Fruit fly (Drosophila melanogaster) whole organism, embryonic: ENCODE results near the gene CG31321.

Source experiments
- Ada2b ChIP-seq: fragments of 200-800 bp; sonication (Bioruptor generic); IDR thresholded peaks from 2 replicates; pipeline ENCODE4 v1.3.6; 2022; ENCODE audit warnings: missing biosample characterization, missing genetic modification characterization
- Atf6 ChIP-seq: fragments of 200-800 bp; sonication (Bioruptor generic); IDR thresholded peaks from 2 replicates; pipeline ENCODE4 v1.3.6; 2022; ENCODE audit warnings: missing biosample characterization, missing genetic modification characterization
- Blimp-1 ChIP-seq: fragments of 200-800 bp; sonication (Bioruptor generic); optimal IDR thresholded peaks from 3 replicates; lab custom pipeline; 2018; ENCODE audit warnings: missing biosample characterization, missing genetic modification characterization, mild to moderate bottlenecking, moderate library complexity, missing genetic modification reagents
- CG10979 ChIP-seq: fragments of 200-800 bp; sonication (Bioruptor generic); optimal IDR thresholded peaks from 2 replicates; lab custom pipeline; 2018; ENCODE audit warnings: missing biosample characterization, mild to moderate bottlenecking, missing genetic modification characterization, moderate library complexity
- CG11504 ChIP-seq: fragments of 200-800 bp; sonication (Bioruptor generic); optimal IDR thresholded peaks from 3 replicates; lab custom pipeline; 2019; ENCODE audit warnings: missing biosample characterization, mild to moderate bottlenecking, missing genetic modification characterization, moderate library complexity
- CG11560 ChIP-seq: fragments of 200-800 bp; sonication (Bioruptor generic); IDR thresholded peaks from 3 replicates; pipeline ENCODE4 v1.3.6; 2022; ENCODE audit warnings: missing biosample characterization, missing genetic modification characterization
- CG12769 ChIP-seq: fragments of 200-800 bp; sonication (Bioruptor generic); optimal IDR thresholded peaks from 2 replicates; lab custom pipeline; 2019; ENCODE audit warnings: missing biosample characterization, mild to moderate bottlenecking, missing genetic modification characterization, moderate library complexity
- CG13775 ChIP-seq: fragments of 200-800 bp; sonication (Bioruptor generic); optimal IDR thresholded peaks from 3 replicates; lab custom pipeline; 2017; ENCODE audit warnings: missing biosample characterization, mild to moderate bottlenecking, missing genetic modification characterization
- CG14710 ChIP-seq: fragments of 200-800 bp; sonication (Bioruptor generic); optimal IDR thresholded peaks from 3 replicates; lab custom pipeline; 2019; ENCODE audit warnings: missing biosample characterization, mild to moderate bottlenecking, missing genetic modification characterization, moderate library complexity
- CG17328 ChIP-seq: fragments of 200-800 bp; sonication (Bioruptor generic); IDR thresholded peaks from 2 replicates; pipeline ENCODE4 v1.3.6; 2022; ENCODE audit warnings: missing biosample characterization, missing genetic modification characterization
- CG18619 ChIP-seq: fragments of 200-800 bp; sonication (Bioruptor generic); optimal IDR thresholded peaks from 3 replicates; lab custom pipeline; 2017; ENCODE audit warnings: missing biosample characterization, mild to moderate bottlenecking, missing genetic modification characterization
- CG30403 ChIP-seq: fragments of 200-800 bp; sonication (Bioruptor generic); optimal IDR thresholded peaks from 3 replicates; lab custom pipeline; 2016; ENCODE audit warnings: missing biosample characterization, missing genetic modification characterization
- CG6765 ChIP-seq: fragments of 200-800 bp; sonication (Bioruptor generic); optimal IDR thresholded peaks from 3 replicates; lab custom pipeline; 2017; ENCODE audit warnings: missing biosample characterization, mild to moderate bottlenecking, missing genetic modification characterization
- CG6854 ChIP-seq: fragments of 200-800 bp; sonication (Bioruptor generic); optimal IDR thresholded peaks from 3 replicates; lab custom pipeline; 2017; ENCODE audit warnings: missing biosample characterization, mild to moderate bottlenecking, missing genetic modification characterization
- CG7839 ChIP-seq: fragments of 200-800 bp; sonication (Bioruptor generic); optimal IDR thresholded peaks from 3 replicates; lab custom pipeline; 2018; ENCODE audit warnings: missing biosample characterization, mild to moderate bottlenecking, missing genetic modification characterization, moderate library complexity
- D ChIP-seq, 2 experiments: fragments of 200-800 bp in 1 of 2; fragments of >200 bp in 1 of 2; sonication (Bioruptor generic) in 1 of 2; optimal IDR thresholded peaks; 2 replicates in 1 of 2; 3 replicates in 1 of 2; lab custom pipeline; 2017; ENCODE audit warnings: mild to moderate bottlenecking in 1 of 2, missing biosample characterization in 1 of 2, missing genetic modification characterization in 1 of 2, missing genetic modification reagents in 1 of 2
- D19A ChIP-seq: fragments of 200-800 bp; optimal IDR thresholded peaks from 3 replicates; lab custom pipeline; 2019; ENCODE audit warnings: missing biosample characterization, mild to moderate bottlenecking, missing genetic modification characterization, moderate library complexity
- Fer1 ChIP-seq: fragments of 200-800 bp; sonication (Bioruptor generic); optimal IDR thresholded peaks from 2 replicates; lab custom pipeline; 2017; ENCODE audit warnings: missing biosample characterization, mild to moderate bottlenecking, missing genetic modification characterization
- Fer2 ChIP-seq: fragments of 200-800 bp; sonication (Bioruptor generic); optimal IDR thresholded peaks from 2 replicates; lab custom pipeline; 2018; ENCODE audit warnings: missing biosample characterization, mild to moderate bottlenecking, missing genetic modification characterization, moderate library complexity
- Fer3 ChIP-seq: fragments of 200-800 bp; sonication (Bioruptor generic); optimal IDR thresholded peaks from 2 replicates; lab custom pipeline; 2018; ENCODE audit warnings: missing biosample characterization, mild to moderate bottlenecking, missing genetic modification characterization, moderate library complexity
- HmgZ ChIP-seq: fragments of 200-800 bp; sonication (Bioruptor generic); optimal IDR thresholded peaks from 2 replicates; lab custom pipeline; 2018; ENCODE audit warnings: missing biosample characterization, mild to moderate bottlenecking, missing genetic modification characterization
- Hr51 ChIP-seq, 2 experiments: fragments of 200-800 bp; sonication (Bioruptor generic); optimal IDR thresholded peaks; 2 replicates in 1 of 2; 3 replicates in 1 of 2; lab custom pipeline; 2016 to 2018; ENCODE audit warnings: missing biosample characterization in 2 of 2, missing genetic modification characterization in 2 of 2, mild to moderate bottlenecking in 1 of 2, moderate library complexity in 1 of 2
- Oli ChIP-seq: fragments of 200-800 bp; sonication (Bioruptor generic); optimal IDR thresholded peaks from 2 replicates; lab custom pipeline; 2018; ENCODE audit warnings: missing biosample characterization, mild to moderate bottlenecking, missing genetic modification characterization, moderate library complexity
- Xbp1 ChIP-seq: fragments of 200-800 bp; sonication (Bioruptor generic); optimal IDR thresholded peaks from 3 replicates; lab custom pipeline; 2016; ENCODE audit warnings: missing biosample characterization, mild to moderate bottlenecking, missing genetic modification characterization
- Xrp1 ChIP-seq: fragments of 200-800 bp; sonication (Bioruptor generic); IDR thresholded peaks from 2 replicates; pipeline ENCODE4 v1.3.6; 2022; ENCODE audit warnings: missing biosample characterization, missing genetic modification characterization
- ara ChIP-seq: fragments of 200-800 bp; sonication (Bioruptor generic); IDR thresholded peaks from 2 replicates; pipeline ENCODE4 v1.3.6; 2022; ENCODE audit warnings: missing biosample characterization, missing genetic modification characterization
- az2 ChIP-seq: fragments of 200-800 bp; sonication (Bioruptor generic); optimal IDR thresholded peaks from 3 replicates; lab custom pipeline; 2016; ENCODE audit warnings: missing biosample characterization, missing genetic modification characterization
- cwo ChIP-seq: fragments of 200-800 bp; sonication (Bioruptor generic); optimal IDR thresholded peaks from 3 replicates; lab custom pipeline; 2017; ENCODE audit warnings: missing biosample characterization, missing genetic modification characterization, mild to moderate bottlenecking, moderate library complexity, missing genetic modification reagents
- dpn ChIP-seq, 2 experiments: fragments of 200-800 bp; sonication (Bioruptor generic); optimal IDR thresholded peaks; 3 replicates each; lab custom pipeline; 2016; ENCODE audit warnings: missing biosample characterization in 2 of 2, missing genetic modification characterization in 2 of 2
- dysf ChIP-seq: fragments of 200-800 bp; sonication (Bioruptor generic); IDR thresholded peaks from 3 replicates; pipeline ENCODE4 v1.3.6; 2022; ENCODE audit warnings: missing biosample characterization, missing genetic modification characterization
- ewg ChIP-seq: fragments of 200-800 bp; sonication (Bioruptor generic); optimal IDR thresholded peaks from 3 replicates; lab custom pipeline; 2017; ENCODE audit warnings: mild to moderate bottlenecking, missing biosample characterization, missing genetic modification reagents, missing genetic modification characterization
- fd3F ChIP-seq: fragments of 200-800 bp; sonication (Bioruptor generic); optimal IDR thresholded peaks from 2 replicates; lab custom pipeline; 2018; ENCODE audit warnings: missing biosample characterization, mild to moderate bottlenecking, missing genetic modification characterization, moderate library complexity
- gsb-n ChIP-seq: fragments of 200-800 bp; sonication (Bioruptor generic); optimal IDR thresholded peaks from 3 replicates; lab custom pipeline; 2018; ENCODE audit warnings: missing biosample characterization, mild to moderate bottlenecking, missing genetic modification characterization
- her ChIP-seq: fragments of 200-800 bp; sonication (Bioruptor generic); optimal IDR thresholded peaks from 2 replicates; lab custom pipeline; 2016; ENCODE audit warnings: missing biosample characterization, missing genetic modification characterization
- klu ChIP-seq: fragments of 200-800 bp; sonication (Bioruptor generic); IDR thresholded peaks from 2 replicates; pipeline ENCODE4 v1.3.6; 2022; ENCODE audit warnings: missing biosample characterization, missing genetic modification characterization
- lola ChIP-seq, 3 experiments: fragments of >200 bp in 2 of 3; fragments of 200-800 bp in 1 of 3; sonication (Bioruptor generic) in 1 of 3; optimal IDR thresholded peaks; 2 replicates each; lab custom pipeline; 2017 to 2019; ENCODE audit warnings: missing biosample characterization in 3 of 3, missing genetic modification characterization in 3 of 3, mild to moderate bottlenecking in 1 of 3, moderate library complexity in 1 of 3
- nmo ChIP-seq: fragments of 200-800 bp; sonication (Bioruptor generic); optimal IDR thresholded peaks from 2 replicates; lab custom pipeline; 2018; ENCODE audit warnings: missing biosample characterization, mild to moderate bottlenecking, missing genetic modification characterization, moderate library complexity
- oc ChIP-seq: fragments of 200-800 bp; sonication (Bioruptor generic); optimal IDR thresholded peaks from 2 replicates; lab custom pipeline; 2018; ENCODE audit warnings: missing biosample characterization, mild to moderate bottlenecking, missing genetic modification characterization, moderate library complexity
- odd ChIP-seq: fragments of 200-800 bp; sonication (Bioruptor generic); optimal IDR thresholded peaks from 2 replicates; lab custom pipeline; 2017; ENCODE audit warnings: missing biosample characterization, mild to moderate bottlenecking, missing genetic modification characterization
- org-1 ChIP-seq: fragments of 200-800 bp; sonication (Bioruptor generic); optimal IDR thresholded peaks from 2 replicates; lab custom pipeline; 2017; ENCODE audit warnings: missing biosample characterization, missing genetic modification characterization
- pb ChIP-seq: fragments of 200-800 bp; sonication (Bioruptor generic); optimal IDR thresholded peaks from 3 replicates; lab custom pipeline; 2016; ENCODE audit warnings: missing biosample characterization, missing genetic modification characterization
- pho ChIP-seq: fragments of 200-800 bp; sonication (Bioruptor generic); optimal IDR thresholded peaks from 2 replicates; lab custom pipeline; 2016; ENCODE audit warnings: missing biosample characterization, missing genetic modification characterization
- row ChIP-seq: fragments of 200-800 bp; sonication (Bioruptor generic); IDR thresholded peaks from 3 replicates; pipeline ENCODE4 v1.3.6; 2022; ENCODE audit warnings: missing biosample characterization, missing genetic modification characterization
- run ChIP-seq: fragments of 200-800 bp; sonication (Bioruptor generic); optimal IDR thresholded peaks from 3 replicates; lab custom pipeline; 2018; ENCODE audit warnings: missing biosample characterization, mild to moderate bottlenecking, missing genetic modification characterization
- sc ChIP-seq, 3 experiments: fragments of >200 bp in 2 of 3; fragments of 200-800 bp in 1 of 3; sonication (Bioruptor generic) in 1 of 3; optimal IDR thresholded peaks; 2 replicates in 2 of 3; 3 replicates in 1 of 3; lab custom pipeline; 2017; ENCODE audit warnings: mild to moderate bottlenecking in 1 of 3, missing biosample characterization in 1 of 3, missing genetic modification characterization in 1 of 3, missing genetic modification reagents in 1 of 3
- scrt ChIP-seq: fragments of 200-800 bp; sonication (Bioruptor generic); optimal IDR thresholded peaks from 2 replicates; lab custom pipeline; 2018; ENCODE audit warnings: missing biosample characterization, mild to moderate bottlenecking, missing genetic modification characterization, moderate library complexity
- trh ChIP-seq: fragments of 200-800 bp; sonication (Bioruptor generic); optimal IDR thresholded peaks from 2 replicates; lab custom pipeline; 2016; ENCODE audit warnings: missing biosample characterization, missing genetic modification characterization
- vnd ChIP-seq: fragments of 200-800 bp; sonication (Bioruptor generic); IDR thresholded peaks from 3 replicates; pipeline ENCODE4 v1.3.6; 2022; ENCODE audit warnings: missing biosample characterization, missing genetic modification characterization; ENCODE audit not compliant: partially characterized antibody

The CG31321 gene

dm6 chr3R:14351418-14351817, 41.3 kb downstream of the CG31321 start (continued):
- TF ChIP-seq D (optimal IDR thresholded peaks at IDR 0.05; lab: Kevin White, UChicago): no peak
- TF ChIP-seq D (GFP tag; optimal IDR thresholded peaks at IDR 0.05; lab: Kevin White, UChicago): peak; percentile 13
- no peak for TF ChIP-seq org-1
- TF ChIP-seq sc (optimal IDR thresholded peaks at IDR 0.05; lab: Kevin White, UChicago): no peak
- peak; percentile 23 for TF ChIP-seq sc (GFP tag; optimal IDR thresholded peaks at IDR 0.05; lab: Kevin White, UChicago)
- peak; percentile 57 for TF ChIP-seq Fer1 (GFP tag; lab: Kevin White, UChicago)
- TF ChIP-seq CG6854 (GFP tag; lab: Kevin White, UChicago): peak; percentile 37
- peak; percentile 39 for TF ChIP-seq Xbp1 (GFP tag; lab: Kevin White, UChicago)
- no peak for TF ChIP-seq vnd
- peak; percentile 20; the same call in 1 of the 2 replicates for TF ChIP-seq Atf6 (GFP tag; lab: Robert Waterston, UW)
- 0 out of 3 replicates have a peak, but pooled peaks have one; percentile 20 for TF ChIP-seq dysf (GFP tag; lab: Robert Waterston, UW)
- peak; percentile 16 for TF ChIP-seq CG14710
- peak; percentile 43 for TF ChIP-seq nmo (GFP tag; lab: Kevin White, UChicago)
- peak; percentile 41 for TF ChIP-seq cwo (GFP tag; lab: Kevin White, UChicago)
- no peak for TF ChIP-seq her (GFP tag; lab: Kevin White, UChicago)
- TF ChIP-seq pb (GFP tag; lab: Kevin White, UChicago): no peak
- peak; percentile 28 for TF ChIP-seq D19A (tag; lab: Kevin White, UChicago)
- TF ChIP-seq Fer2 (tag; lab: Kevin White, UChicago): peak; percentile 1
- no peak for TF ChIP-seq ara
- peak; percentile 55 for TF ChIP-seq CG7839
- TF ChIP-seq Fer3 (tag; lab: Kevin White, UChicago): peak; percentile 34
- peak; percentile 38 for TF ChIP-seq CG18619 (GFP tag; lab: Kevin White, UChicago)
- peak; percentile 30 for TF ChIP-seq CG13775 (GFP tag; lab: Kevin White, UChicago)
- TF ChIP-seq CG17328 (GFP tag; lab: Robert Waterston, UW): 0 out of 2 replicates have a peak, but pooled peaks have one; percentile 9
- no peak for TF ChIP-seq CG11560
- TF ChIP-seq Blimp-1 (GFP tag; lab: Kevin White, UChicago): peak; percentile 53
- no peak for TF ChIP-seq fd3F (GFP tag; lab: Kevin White, UChicago)
- peak; percentile 9; the same call in 1 of the 2 replicates for TF ChIP-seq Xrp1 (GFP tag; lab: Robert Waterston, UW)
- TF ChIP-seq pho: peak; percentile 27
- peak in 1 of 3 experiments; percentile 10 for TF ChIP-seq lola (GFP tag; optimal IDR thresholded peaks at IDR 0.05; lab: Kevin White, UChicago)
- peak; percentile 20 for TF ChIP-seq CG12769 (tag; lab: Kevin White, UChicago)
- peak; percentile 8 for TF ChIP-seq ewg
- peak in 1 of 2 experiments; percentile 12 for TF ChIP-seq dpn (GFP tag; optimal IDR thresholded peaks at IDR 0.05; lab: Kevin White, UChicago)
- peak; percentile 69 for TF ChIP-seq CG11504 (tag; lab: Kevin White, UChicago)
- no peak for TF ChIP-seq run (tag; lab: Kevin White, UChicago)
- peak; percentile 4 for TF ChIP-seq oc
- no peak for TF ChIP-seq trh (GFP tag; lab: Kevin White, UChicago)
- peak; percentile 9 for TF ChIP-seq scrt (GFP tag; lab: Kevin White, UChicago)
- TF ChIP-seq gsb-n (tag; lab: Kevin White, UChicago): peak; percentile 10
- peak; percentile 30 for TF ChIP-seq odd (GFP tag; lab: Kevin White, UChicago)
- TF ChIP-seq Oli (tag; lab: Kevin White, UChicago): peak; percentile 42
- peak; percentile 68 for TF ChIP-seq row
- TF ChIP-seq Ada2b (GFP tag; lab: Robert Waterston, UW): no peak
- TF ChIP-seq HmgZ (tag; lab: Kevin White, UChicago): no peak
- peak; percentile 21 for TF ChIP-seq CG6765
- peak; percentile 11 for TF ChIP-seq az2
- peak; percentile 39 for TF ChIP-seq CG10979 (tag; lab: Kevin White, UChicago)
- TF ChIP-seq klu (GFP tag; lab: Robert Waterston, UW): no peak
- peak in 1 of 2 experiments; percentile 66 for TF ChIP-seq Hr51 (GFP tag; optimal IDR thresholded peaks at IDR 0.05; lab: Kevin White, UChicago)
- peak; percentile 51 for TF ChIP-seq CG30403 (GFP tag; lab: Kevin White, UChicago)
